Worm (Caenorhabditis elegans) whole organism, young adult: ENCODE results near the gene clec-257.

Experiments
- B0019.2 ChIP-seq: fragments of 200-800 bp; sonication (Bioruptor generic); conservative IDR thresholded peaks from 2 replicates; pipeline ENCODE4 v1.3.6; 2022; ENCODE audit warnings: missing genetic modification reagents, missing genetic modification characterization, missing compliant biosample characterization
- B0336.3 ChIP-seq: fragments of 200-800 bp; sonication (Bioruptor generic); IDR thresholded peaks from 2 replicates; pipeline ENCODE4 v1.3.6; 2022; ENCODE audit warnings: missing genetic modification characterization, missing compliant biosample characterization
- D2030.7 ChIP-seq: fragments of 200-800 bp; sonication (Bioruptor generic); IDR thresholded peaks from 2 replicates; pipeline ENCODE4 v1.3.6; 2022; ENCODE audit warnings: missing genetic modification reagents, missing genetic modification characterization, missing compliant biosample characterization
- F33H1.4 ChIP-seq: fragments of 200-800 bp; sonication (Bioruptor generic); IDR thresholded peaks from 2 replicates; pipeline ENCODE4 v1.3.6; 2022; ENCODE audit warnings: missing genetic modification reagents, missing genetic modification characterization, missing compliant biosample characterization
- F49E8.2 ChIP-seq: sonication (generic microtip); optimal IDR thresholded peaks from 3 replicates; lab custom pipeline; 2017; ENCODE audit warnings: missing genetic modification characterization, mild to moderate bottlenecking, missing compliant biosample characterization, antibody characterized with exemption, moderate library complexity; ENCODE audit not compliant: insufficient read depth
- T26A5.8 ChIP-seq: sonication (generic microtip); optimal IDR thresholded peaks from 2 replicates; lab custom pipeline; 2016; ENCODE audit warnings: missing genetic modification characterization, missing compliant biosample characterization
- Y67H2A.10 ChIP-seq: fragments of 200-800 bp; sonication (Bioruptor generic); conservative IDR thresholded peaks from 2 replicates; pipeline ENCODE4 v1.3.6; 2022; ENCODE audit warnings: missing genetic modification reagents, missing genetic modification characterization, missing compliant biosample characterization
- bed-2 ChIP-seq: fragments of 200-800 bp; sonication (Bioruptor generic); IDR thresholded peaks from 2 replicates; pipeline ENCODE4 v1.3.6; 2022; ENCODE audit warnings: missing genetic modification reagents, missing genetic modification characterization, missing compliant biosample characterization
- gei-17 ChIP-seq: fragments of 200-800 bp; sonication (Bioruptor generic); optimal IDR thresholded peaks from 2 replicates; lab custom pipeline; 2018; ENCODE audit warnings: mild to moderate bottlenecking, missing genetic modification characterization, missing compliant biosample characterization
- him-1 ChIP-seq: sonication (generic microtip); optimal IDR thresholded peaks from 2 replicates; lab custom pipeline; 2016; ENCODE audit warnings: missing genotype, missing genetic modification reagents, missing genetic modification characterization, missing compliant biosample characterization
- hrde-1 ChIP-seq: sonication (generic microtip); optimal IDR thresholded peaks from 2 replicates; lab custom pipeline; 2016; ENCODE audit warnings: missing genetic modification characterization, mild to moderate bottlenecking, missing compliant biosample characterization, moderate library complexity, missing genotype, missing genetic modification reagents, borderline replicate concordance
- lir-1 ChIP-seq: fragments of 200-800 bp; sonication (Bioruptor generic); conservative IDR thresholded peaks from 2 replicates; pipeline ENCODE4 v1.3.6; 2022; ENCODE audit warnings: missing genetic modification reagents, missing genetic modification characterization, missing compliant biosample characterization
- nfyb-1 ChIP-seq: fragments of 200-800 bp; sonication (Bioruptor generic); IDR thresholded peaks from 2 replicates; pipeline ENCODE4 v1.3.6; 2022; ENCODE audit warnings: missing genetic modification reagents, missing genetic modification characterization, missing compliant biosample characterization
- nhr-120 ChIP-seq: fragments of 200-800 bp; sonication (Bioruptor generic); IDR thresholded peaks from 2 replicates; pipeline ENCODE4 v1.3.6; 2022; ENCODE audit warnings: missing genetic modification characterization, missing compliant biosample characterization
- sdz-38 ChIP-seq: sonication (generic microtip); optimal IDR thresholded peaks from 2 replicates; lab custom pipeline; 2016; ENCODE audit warnings: missing genotype, missing genetic modification characterization, missing compliant biosample characterization
- sea-2 ChIP-seq: fragments of 200-800 bp; sonication (Bioruptor generic); IDR thresholded peaks from 2 replicates; pipeline ENCODE4 v1.3.6; 2022; ENCODE audit warnings: missing genetic modification characterization, missing compliant biosample characterization
- snpc-1.1 ChIP-seq: sonication (generic microtip); optimal IDR thresholded peaks from 2 replicates; lab custom pipeline; 2017; ENCODE audit warnings: missing genetic modification characterization, mild to moderate bottlenecking, missing compliant biosample characterization, antibody characterized with exemption, moderate library complexity, missing genotype, missing genetic modification reagents; ENCODE audit not compliant: insufficient read depth
- tlf-1 ChIP-seq: fragments of 200-800 bp; sonication (Bioruptor generic); optimal IDR thresholded peaks from 2 replicates; lab custom pipeline; 2018; ENCODE audit warnings: mild to moderate bottlenecking, missing genetic modification characterization, missing compliant biosample characterization

clec-257 gene

DNA sequence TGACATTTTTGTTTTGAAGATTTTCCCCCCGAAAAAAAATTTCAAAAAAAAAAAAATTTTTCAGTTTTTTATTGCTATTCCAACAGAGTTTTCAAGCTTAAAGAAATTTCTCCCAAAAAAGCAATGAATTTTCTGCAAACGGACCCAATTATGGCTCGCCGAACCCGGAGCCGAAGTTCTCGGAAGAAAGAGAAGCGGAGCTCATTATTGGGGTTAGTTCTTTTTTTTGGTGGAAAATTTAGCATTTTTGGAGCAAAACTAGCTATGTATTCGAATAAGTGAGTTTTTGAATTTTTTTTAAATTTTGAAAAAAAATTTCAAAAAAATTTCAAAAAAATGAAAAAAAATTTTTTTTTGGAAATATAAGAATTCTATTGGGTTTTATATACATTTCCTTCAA, 46.8 kb downstream of the clec-257 start, which contains the start of gene ncs-5:
ncs-5 (plus strand) TSS at position 124 of the 400 bp plus-strand sequence.
- TF ChIP-seq B0019.2 (no peak), T26A5.8 (tag; lab: Kevin White, UChicago) (no peak), F49E8.2 (tag; lab: Kevin White, UChicago) (no peak), gei-17 (GFP tag; lab: Kevin White, UChicago) (no peak), sea-2 (GFP tag; lab: Robert Waterston, UW) (no peak), D2030.7 (GFP tag; lab: Robert Waterston, UW) (no peak), hrde-1 (tag; lab: Kevin White, UChicago) (no peak), him-1 (tag; lab: Kevin White, UChicago) (no peak), tlf-1 (GFP tag; lab: Kevin White, UChicago) (no peak), sdz-38 (tag; lab: Kevin White, UChicago) (no peak), lir-1 (GFP tag; lab: Robert Waterston, UW) (no peak), F33H1.4 (GFP tag; lab: Robert Waterston, UW) (no peak), nhr-120 (GFP tag; lab: Robert Waterston, UW) (no peak), Y67H2A.10 (GFP tag; lab: Robert Waterston, UW) (no peak), bed-2 (GFP tag; lab: Robert Waterston, UW) (no peak)
- TF ChIP-seq, all 124 proteins: peak for 0

DNA sequence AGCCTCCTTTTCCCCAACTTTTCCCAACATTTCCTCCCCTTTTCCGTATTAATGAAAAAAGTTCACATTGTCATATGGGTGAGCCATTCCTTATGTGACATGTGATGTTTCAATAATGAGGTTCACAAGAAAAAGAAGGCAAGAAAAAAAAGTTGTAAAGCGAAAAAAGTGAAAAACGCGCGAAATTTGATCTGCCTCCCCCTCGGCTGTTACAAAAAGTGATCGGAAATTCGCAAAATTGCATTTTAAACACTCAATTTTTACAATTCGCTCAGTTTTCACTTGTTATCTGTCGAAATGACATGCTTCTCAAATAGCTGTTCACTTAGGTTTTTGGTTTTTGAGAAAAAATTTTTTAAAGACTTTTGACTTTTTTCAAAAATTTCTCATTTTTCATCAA, 48.7 kb downstream of the clec-257 start:
- no peak for TF ChIP-seq B0336.3
- no peak for TF ChIP-seq nfyb-1 (GFP tag; lab: Robert Waterston, UW)
- TF ChIP-seq snpc-1.1, result no peak
